Worm (Caenorhabditis elegans) whole organism, L4 larva: ENCODE data around the gene C13F10.8.

Experiments
- F44E2.7 ChIP-seq: fragments of 200-800 bp; sonication (Bioruptor generic); IDR thresholded peaks from 2 replicates; pipeline ENCODE4 v2.1.2; 2022; ENCODE audit warnings: missing genetic modification characterization, missing compliant biosample characterization
- F49E8.2 ChIP-seq: sonication (generic microtip); optimal IDR thresholded peaks from 2 replicates; lab custom pipeline; 2016; ENCODE audit warnings: missing compliant biosample characterization, mild to moderate bottlenecking, missing genetic modification characterization, borderline replicate concordance
- Y105C5A.15 ChIP-seq: fragments of 200-800 bp; sonication (Bioruptor generic); IDR thresholded peaks from 2 replicates; pipeline ENCODE4 v1.3.6; 2022; ENCODE audit warnings: missing genetic modification characterization, missing compliant biosample characterization
- ZK337.2 ChIP-seq: fragments of 200-800 bp; sonication (Bioruptor generic); IDR thresholded peaks from 2 replicates; pipeline ENCODE4 v1.3.6; 2022; ENCODE audit warnings: missing genetic modification reagents, missing genetic modification characterization, missing compliant biosample characterization
- aly-2 ChIP-seq: sonication (generic microtip); optimal IDR thresholded peaks from 2 replicates; lab custom pipeline; 2018; ENCODE audit warnings: missing biosample characterization, missing genetic modification characterization
- attf-4 ChIP-seq: sonication (generic microtip); optimal IDR thresholded peaks from 3 replicates; lab custom pipeline; 2017; ENCODE audit warnings: missing biosample characterization, missing genetic modification characterization
- ceh-82 ChIP-seq: sonication (generic microtip); optimal IDR thresholded peaks from 2 replicates; lab custom pipeline; 2017; ENCODE audit warnings: missing biosample characterization, missing genetic modification characterization
- ces-1 ChIP-seq: fragments of 150-350 bp; sonication (generic microtip); optimal IDR thresholded peaks from 4 replicates; lab custom pipeline; 2014; ENCODE audit warnings: missing biosample characterization, missing genetic modification reagents, missing genetic modification characterization
- daf-16 ChIP-seq, 3 experiments: sonication (generic microtip); optimal IDR thresholded peaks; 2 replicates each; lab custom pipeline; 2016 to 2017; ENCODE audit warnings: missing genetic modification characterization in 3 of 3, missing genetic modification reagents in 3 of 3, mild to moderate bottlenecking in 2 of 3, missing compliant biosample characterization in 2 of 3, missing biosample characterization in 1 of 3, moderate library complexity in 1 of 3
- dmd-6 ChIP-seq: fragments of 200-800 bp; sonication (Bioruptor generic); IDR thresholded peaks from 2 replicates; pipeline ENCODE4 v1.3.6; 2022; ENCODE audit warnings: missing genetic modification reagents, missing genetic modification characterization, missing compliant biosample characterization
- duxl-1 ChIP-seq: sonication (generic microtip); optimal IDR thresholded peaks from 2 replicates; lab custom pipeline; 2016; ENCODE audit warnings: mild to moderate bottlenecking, missing genetic modification characterization, moderate library complexity, missing compliant biosample characterization; ENCODE audit not compliant: poor library complexity
- fkh-10 ChIP-seq: fragments of 150-350 bp; optimal IDR thresholded peaks from 2 replicates; lab custom pipeline; 2014; ENCODE audit warnings: missing biosample characterization, missing genetic modification reagents, missing genetic modification characterization
- fos-1 ChIP-seq: fragments of 150-350 bp; optimal IDR thresholded peaks from 2 replicates; lab custom pipeline; 2014; ENCODE audit warnings: missing biosample characterization, missing genetic modification characterization
- gei-8 ChIP-seq: fragments of 200-800 bp; sonication (Bioruptor generic); optimal IDR thresholded peaks from 2 replicates; lab custom pipeline; 2018; ENCODE audit warnings: mild to moderate bottlenecking, missing genetic modification characterization, missing compliant biosample characterization
- hlh-30 ChIP-seq: sonication (generic microtip); optimal IDR thresholded peaks from 2 replicates; lab custom pipeline; 2017; ENCODE audit warnings: antibody characterized with exemption, mild to moderate bottlenecking, missing genetic modification characterization, missing compliant biosample characterization; ENCODE audit not compliant: insufficient read depth
- jun-1 ChIP-seq: fragments of 150-350 bp; optimal IDR thresholded peaks from 2 replicates; lab custom pipeline; 2014; ENCODE audit warnings: missing biosample characterization, missing genetic modification reagents, missing genetic modification characterization
- lim-7 ChIP-seq: fragments of 200-800 bp; sonication (Bioruptor generic); IDR thresholded peaks from 2 replicates; pipeline ENCODE4 v1.3.6; 2022; ENCODE audit warnings: missing genetic modification characterization, missing compliant biosample characterization
- lin-29 ChIP-seq: fragments of 200-800 bp; sonication (Bioruptor generic); IDR thresholded peaks from 2 replicates; pipeline ENCODE4 v1.3.6; 2022; ENCODE audit warnings: missing genetic modification reagents, missing genetic modification characterization, missing compliant biosample characterization
- lin-38 ChIP-seq: fragments of 200-800 bp; sonication (Bioruptor generic); IDR thresholded peaks from 2 replicates; pipeline ENCODE4 v1.3.6; 2022; ENCODE audit warnings: missing genetic modification reagents, missing genetic modification characterization, missing compliant biosample characterization
- lin-39 ChIP-seq: fragments of 150-350 bp; optimal IDR thresholded peaks from 2 replicates; lab custom pipeline; 2014; ENCODE audit warnings: missing biosample characterization, missing genetic modification reagents, missing genetic modification characterization
- lsy-2 ChIP-seq, 2 experiments: fragments of 150-350 bp in 1 of 2; sonication (generic microtip) in 1 of 2; optimal IDR thresholded peaks; 2 replicates each; lab custom pipeline; 2014 to 2017; ENCODE audit warnings: missing biosample characterization in 2 of 2, missing genetic modification characterization in 2 of 2
- mdl-1 ChIP-seq, 2 experiments: fragments of 150-350 bp in 1 of 2; sonication (generic microtip) in 1 of 2; optimal IDR thresholded peaks; 2 replicates each; lab custom pipeline; 2014 to 2017; ENCODE audit warnings: missing biosample characterization in 2 of 2, missing genetic modification characterization in 2 of 2
- mdt-29 ChIP-seq: fragments of 200-800 bp; sonication (Bioruptor generic); IDR thresholded peaks from 2 replicates; pipeline ENCODE4 v1.3.6; 2022; ENCODE audit warnings: missing genetic modification reagents, missing genetic modification characterization, missing compliant biosample characterization
- nhr-10 ChIP-seq: fragments of 150-350 bp; optimal IDR thresholded peaks from 2 replicates; lab custom pipeline; 2014; ENCODE audit warnings: missing biosample characterization, missing genetic modification characterization
- nhr-102 ChIP-seq: sonication (generic microtip); optimal IDR thresholded peaks from 2 replicates; lab custom pipeline; 2016; ENCODE audit warnings: mild to moderate bottlenecking, missing genetic modification characterization, moderate library complexity, missing compliant biosample characterization
- nhr-41 ChIP-seq: fragments of 200-800 bp; sonication (Bioruptor generic); IDR thresholded peaks from 2 replicates; pipeline ENCODE4 v1.3.6; 2022; ENCODE audit warnings: missing genetic modification reagents, missing genetic modification characterization, missing compliant biosample characterization
- nhr-42 ChIP-seq: fragments of 200-800 bp; sonication (Bioruptor generic); IDR thresholded peaks from 2 replicates; pipeline ENCODE4 v1.3.6; 2022; ENCODE audit warnings: missing genetic modification characterization, missing compliant biosample characterization
- nhr-6 ChIP-seq: fragments of 150-350 bp; optimal IDR thresholded peaks from 2 replicates; lab custom pipeline; 2014; ENCODE audit warnings: missing biosample characterization, missing genetic modification characterization
- nhr-76 ChIP-seq: fragments of 150-350 bp; optimal IDR thresholded peaks from 2 replicates; lab custom pipeline; 2014; ENCODE audit warnings: missing biosample characterization, missing genetic modification characterization
- php-3 ChIP-seq: fragments of 200-800 bp; sonication (Bioruptor generic); IDR thresholded peaks from 2 replicates; pipeline ENCODE4 v1.3.6; 2022; ENCODE audit warnings: missing genetic modification reagents, missing genetic modification characterization, missing compliant biosample characterization
- pqm-1 ChIP-seq: sonication (generic microtip); optimal IDR thresholded peaks from 2 replicates; lab custom pipeline; 2017; ENCODE audit warnings: missing biosample characterization, missing genetic modification characterization
- rbr-2 ChIP-seq: sonication (generic microtip); optimal IDR thresholded peaks from 2 replicates; lab custom pipeline; 2016; ENCODE audit warnings: missing genotype, missing genetic modification characterization, missing compliant biosample characterization
- snpc-1.2 ChIP-seq: fragments of 200-800 bp; sonication (Bioruptor generic); IDR thresholded peaks from 2 replicates; pipeline ENCODE4 v1.3.6; 2022; ENCODE audit warnings: missing genetic modification reagents, missing genetic modification characterization, missing compliant biosample characterization
- unc-39 ChIP-seq: sonication (generic microtip); optimal IDR thresholded peaks from 2 replicates; lab custom pipeline; 2017; ENCODE audit warnings: missing biosample characterization, missing genetic modification characterization
- unc-62 ChIP-seq, 3 experiments: fragments of 150-350 bp in 1 of 3; sonication (generic microtip); optimal IDR thresholded peaks in 2 of 3; peaks in 1 of 3; 1 replicate in 1 of 3; 2 replicates in 2 of 3; lab custom pipeline; 2014 to 2017; ENCODE audit warnings: missing biosample characterization in 3 of 3, missing genetic modification characterization in 3 of 3, missing genetic modification reagents in 3 of 3, missing genotype in 1 of 3
- vab-7 ChIP-seq: fragments of 200-800 bp; sonication (Bioruptor generic); IDR thresholded peaks from 2 replicates; pipeline ENCODE4 v1.3.6; 2022; ENCODE audit warnings: missing genetic modification reagents, missing genetic modification characterization, missing compliant biosample characterization
- zag-1 ChIP-seq: fragments of 150-350 bp; optimal IDR thresholded peaks from 2 replicates; lab custom pipeline; 2014; ENCODE audit warnings: missing biosample characterization, missing genetic modification characterization
- zip-11 ChIP-seq: fragments of 200-800 bp; sonication (Bioruptor generic); IDR thresholded peaks from 2 replicates; pipeline ENCODE4 v1.3.6; 2022; ENCODE audit warnings: missing genetic modification characterization, missing compliant biosample characterization
- ztf-7 ChIP-seq: fragments of 150-350 bp; optimal IDR thresholded peaks from 2 replicates; lab custom pipeline; 2014; ENCODE audit warnings: missing biosample characterization, missing genetic modification characterization

Gene C13F10.8

ce11 chrV:7214802-7215201, 6.0 kb downstream of the C13F10.8 start, which contains the start of gene soap-1:
Gene soap-1, minus strand, starts transcription at chrV:7214902.
- TF ChIP-seq zag-1 (tag; lab: Kevin White, UChicago) (no peak), snpc-1.2 (GFP tag; lab: Robert Waterston, UW) (no peak), dmd-6 (GFP tag; lab: Robert Waterston, UW) (no peak), zip-11 (no peak), fos-1 (tag; lab: Kevin White, UChicago) (no peak), attf-4 (tag; lab: Kevin White, UChicago) (no peak), ceh-82 (no peak), lsy-2 (tag; optimal IDR thresholded peaks at IDR 0.05; lab: Kevin White, UChicago) (no peak), aly-2 (tag; lab: Kevin White, UChicago) (no peak), ces-1 (GFP tag; lab: Kevin White, UChicago) (no peak), mdt-29 (GFP tag; lab: Robert Waterston, UW) (no peak)

DNA sequence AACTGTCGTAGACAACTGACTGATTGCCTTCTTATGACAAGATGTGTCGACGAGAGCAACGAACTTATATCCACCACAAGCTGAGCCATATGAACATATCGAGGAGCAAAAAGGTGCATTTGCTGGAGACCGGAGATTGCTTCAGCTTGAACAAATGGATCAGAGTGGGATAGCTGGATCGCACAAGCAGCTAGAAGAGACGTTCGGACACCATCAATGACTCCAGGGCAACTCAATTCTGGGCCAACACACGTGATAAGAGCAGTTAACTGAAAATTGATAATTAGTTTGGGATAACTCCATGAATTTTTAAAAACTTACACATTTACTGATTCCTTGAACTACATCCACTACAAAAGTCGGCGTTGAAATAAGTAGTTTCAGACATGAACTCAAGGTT, 11.8 kb downstream of the C13F10.8 start:
- TF ChIP-seq unc-62 (GFP tag; optimal IDR thresholded peaks at IDR 0.05 in 1 of 2; lab: Kevin White, UChicago) (peak in 1 of 2 experiments; percentile 63), unc-62 (tag; optimal IDR thresholded peaks at IDR 0.05; lab: Kevin White, UChicago) (no peak), rbr-2 (no peak)
- TF ChIP-seq, all 104 proteins: peak for 1

DNA sequence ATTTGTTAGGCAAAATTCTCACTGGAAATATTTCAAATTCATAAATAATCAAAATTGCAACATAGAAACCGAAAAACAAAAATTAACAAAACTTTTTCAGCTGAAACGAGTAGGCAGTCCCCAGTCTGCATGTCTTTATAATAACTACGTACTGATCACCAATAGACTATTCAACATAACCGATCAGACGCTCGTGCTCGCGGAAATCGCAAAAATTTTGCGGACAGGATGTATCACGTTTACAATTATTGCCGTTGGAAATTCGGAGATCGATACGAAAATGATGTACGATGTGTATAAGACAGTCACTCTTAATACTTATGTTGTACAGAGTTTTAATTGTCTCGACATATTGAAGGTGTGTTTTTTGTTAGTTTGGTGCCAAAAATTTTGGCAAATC, 19.5 kb downstream of the C13F10.8 start:
- TF ChIP-seq unc-62 (GFP tag; optimal IDR thresholded peaks at IDR 0.05 in 1 of 2; lab: Kevin White, UChicago): peak in 1 of 2 experiments; percentile 94
- no peak for TF ChIP-seq unc-62 (tag; optimal IDR thresholded peaks at IDR 0.05; lab: Kevin White, UChicago)
- TF ChIP-seq fkh-10 (GFP tag; lab: Kevin White, UChicago): no peak
- TF ChIP-seq Y105C5A.15 (GFP tag; lab: Robert Waterston, UW): no peak
- TF ChIP-seq, all 104 proteins: peak for 1

- TF ChIP-seq jun-1 (no peak), daf-16 (GFP tag; optimal IDR thresholded peaks at IDR 0.05; lab: Kevin White, UChicago) (no peak), daf-16 (tag; optimal IDR thresholded peaks at IDR 0.05; lab: Kevin White, UChicago) (peak; percentile 9)
Measured at ce11 chrV:7199932-7200331, 20.9 kb downstream of the C13F10.8 start, which contains the start of gene F09G2.1. Gene F09G2.1, plus strand, starts transcription at chrV:7200232.

DNA sequence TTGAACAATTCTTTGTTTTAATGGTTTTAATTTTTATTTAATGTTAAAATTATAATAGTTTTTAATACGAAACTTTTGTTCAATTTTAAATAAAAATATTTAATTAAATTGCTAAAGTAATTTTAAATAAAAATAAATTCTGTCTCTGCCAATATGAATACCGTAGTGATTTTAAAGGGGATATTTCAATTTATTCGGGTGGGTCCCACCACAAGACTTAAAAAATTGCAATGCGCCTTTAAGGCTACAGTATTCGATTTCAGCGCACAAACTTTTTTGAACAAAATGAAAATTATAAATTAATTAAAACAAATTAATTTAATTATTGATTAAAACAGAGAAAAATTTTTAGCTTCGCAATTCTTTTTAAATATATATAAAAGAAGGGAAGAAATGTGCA, 21.7 kb downstream of the C13F10.8 start:
- TF ChIP-seq snpc-1.2 (GFP tag; lab: Robert Waterston, UW) (peak; percentile 53; the same call in 1 of the 2 replicates), nhr-10 (no peak), mdl-1 (tag; optimal IDR thresholded peaks at IDR 0.05; lab: Kevin White, UChicago) (no peak), F49E8.2 (tag; lab: Kevin White, UChicago) (peak; percentile 36)

DNA sequence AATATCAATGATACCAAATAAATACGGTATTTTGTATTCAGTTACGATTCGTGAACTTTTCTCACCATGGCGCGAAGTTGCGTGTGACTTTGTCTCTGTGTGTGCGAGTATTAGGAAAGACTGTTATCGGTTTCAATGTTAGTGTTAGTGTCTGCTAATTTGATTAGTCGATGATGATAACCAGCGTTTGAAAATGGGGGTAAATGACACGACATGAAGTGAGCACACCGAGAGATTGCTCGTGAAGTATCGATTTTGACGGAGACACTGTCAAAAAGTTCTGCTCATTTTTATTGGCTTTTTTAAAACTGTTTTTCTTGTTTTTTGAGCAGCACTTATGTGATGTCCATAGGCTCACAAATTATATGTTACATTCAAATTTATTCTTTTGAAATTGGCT, 22.4 kb downstream of the C13F10.8 start:
- TF ChIP-seq gei-8 (GFP tag; lab: Kevin White, UChicago) (peak; percentile 23), ztf-7 (tag; lab: Kevin White, UChicago) (no peak), lin-29 (GFP tag; lab: Robert Waterston, UW) (no peak), lsy-2 (tag; optimal IDR thresholded peaks at IDR 0.05; lab: Kevin White, UChicago) (peak in 1 of 2 experiments; percentile 21), lim-7 (GFP tag; lab: Robert Waterston, UW) (no peak), fkh-10 (GFP tag; lab: Kevin White, UChicago) (no peak), nhr-6 (tag; lab: Kevin White, UChicago) (no peak), F49E8.2 (tag; lab: Kevin White, UChicago) (no peak), pqm-1 (tag; lab: Kevin White, UChicago) (peak; percentile 63), lin-39 (tag; lab: Kevin White, UChicago) (no peak), php-3 (peak; percentile 58), unc-62 (GFP tag; optimal IDR thresholded peaks at IDR 0.05 in 1 of 2; lab: Kevin White, UChicago) (peak in 1 of 2 experiments; percentile 72), unc-62 (tag; optimal IDR thresholded peaks at IDR 0.05; lab: Kevin White, UChicago) (no peak), vab-7 (GFP tag; lab: Robert Waterston, UW) (no peak), nhr-102 (tag; lab: Kevin White, UChicago) (peak; percentile 63), dmd-6 (GFP tag; lab: Robert Waterston, UW) (peak; percentile 73), nhr-10 (no peak), F44E2.7 (GFP tag; lab: Robert Waterston, UW) (no peak), ZK337.2 (GFP tag; lab: Robert Waterston, UW) (no peak), nhr-42 (GFP tag; lab: Robert Waterston, UW) (0 out of 2 replicates have a peak, but pooled peaks have one; percentile 10), unc-39 (tag; lab: Kevin White, UChicago) (no peak), nhr-41 (GFP tag; lab: Robert Waterston, UW) (0 out of 2 replicates have a peak, but pooled peaks have one; percentile 45), duxl-1 (peak; percentile 57), hlh-30 (tag; lab: Kevin White, UChicago) (peak; percentile 27), nhr-76 (tag; lab: Kevin White, UChicago) (no peak), ces-1 (GFP tag; lab: Kevin White, UChicago) (no peak), lin-38 (GFP tag; lab: Robert Waterston, UW) (peak; percentile 51; the same call in 1 of the 2 replicates)
